Worm (Caenorhabditis elegans): ENCODE results near the gene T01H3.2.

T01H3.2 gene

ce11 chrII:7887295-7887694 is 9.5 kb upstream of the T01H3.2 start (continued):
- TF ChIP-seq isw-1 (GFP tag; IDR thresholded peaks at IDR 0.05) (no peak), nhr-90 (tag; optimal IDR thresholded peaks at IDR 0.05; ENCODE audit: poor library complexity) (no peak), ztf-4 (tag; optimal IDR thresholded peaks at IDR 0.05) (peak; percentile 46), ceh-90 (tag; optimal IDR thresholded peaks at IDR 0.05) (no peak), lsy-2 (tag; optimal IDR thresholded peaks at IDR 0.05) (peak; percentile 43 to 68), nhr-28 (tag; optimal IDR thresholded peaks at IDR 0.05) (no peak), nhr-11 (tag; optimal IDR thresholded peaks at IDR 0.05) (peak; percentile 42), ceh-8 (GFP tag; optimal IDR thresholded peaks at IDR 0.05) (no peak), ceh-63 (GFP tag; optimal IDR thresholded peaks at IDR 0.05) (no peak), pax-3 (tag; optimal IDR thresholded peaks at IDR 0.05) (peak; percentile 50), lin-39 (tag; optimal IDR thresholded peaks at IDR 0.05) (no peak), ces-1 (GFP tag; optimal IDR thresholded peaks at IDR 0.05) (no peak), nhr-84 (tag; optimal IDR thresholded peaks at IDR 0.05) (no peak), sup-37 (GFP tag; optimal IDR thresholded peaks at IDR 0.05) (no peak), nhr-237 (tag; optimal IDR thresholded peaks at IDR 0.05) (peak; percentile 25), jun-1 (tag; optimal IDR thresholded peaks at IDR 0.05) (peak; percentile 67), hlh-17 (GFP tag; optimal IDR thresholded peaks at IDR 0.05; ENCODE audit: borderline replicate concordance) (no peak), F16B12.6 (tag; optimal IDR thresholded peaks at IDR 0.05) (no peak), fos-1 (tag; optimal IDR thresholded peaks at IDR 0.05) (peak; percentile 67), nhr-47 (tag; optimal IDR thresholded peaks at IDR 0.05) (peak; percentile 70), aha-1 (tag; optimal IDR thresholded peaks at IDR 0.05) (no peak), unc-130 (tag; optimal IDR thresholded peaks at IDR 0.05) (no peak), mdl-1 (tag; optimal IDR thresholded peaks at IDR 0.05) (no peak), vab-15 (tag; optimal IDR thresholded peaks at IDR 0.05) (no peak), lin-35 (GFP tag; optimal IDR thresholded peaks at IDR 0.05) (peak in 1 of 2 experiments; percentile 38), ztf-11 (tag; optimal IDR thresholded peaks at IDR 0.05) (no peak), xbp-1 (tag; optimal IDR thresholded peaks at IDR 0.05) (peak; percentile 31), sptf-1 (tag; optimal IDR thresholded peaks at IDR 0.05) (no peak), hlh-4 (tag; optimal IDR thresholded peaks at IDR 0.05) (no peak), unc-86 (tag; optimal IDR thresholded peaks at IDR 0.05) (no peak), pag-3 (tag; optimal IDR thresholded peaks at IDR 0.05; ENCODE audit: borderline replicate concordance, insufficient read depth) (no peak), lin-14 (GFP tag; optimal IDR thresholded peaks at IDR 0.05) (peak; percentile 86), Y116A8C.19 (tag; optimal IDR thresholded peaks at IDR 0.05; ENCODE audit: borderline replicate concordance) (no peak), nhr-77 (tag; optimal IDR thresholded peaks at IDR 0.05) (no peak), unc-98 (GFP tag; IDR thresholded peaks at IDR 0.05) (no peak), alr-1 (tag; optimal IDR thresholded peaks at IDR 0.05; ENCODE audit: borderline replicate concordance) (no peak), elt-2 (tag; optimal IDR thresholded peaks at IDR 0.05) (no peak), grh-1 (GFP tag; IDR thresholded peaks at IDR 0.05) (no peak), lin-13 (GFP tag; optimal IDR thresholded peaks at IDR 0.05) (no peak), aly-2 (tag; optimal IDR thresholded peaks at IDR 0.05) (no peak), blmp-1 (tag; optimal IDR thresholded peaks at IDR 0.05) (peak; percentile 22), skn-1 (tag; optimal IDR thresholded peaks at IDR 0.05) (peak; percentile 70), dsc-1 (tag; optimal IDR thresholded peaks at IDR 0.05) (peak; percentile 16), nhr-85 (tag) (no peak), ceh-88 (GFP tag; IDR thresholded peaks at IDR 0.05) (no peak), ceh-82 (tag; optimal IDR thresholded peaks at IDR 0.05) (peak in 2 of 3 experiments; percentile 9 to 63), nhr-12 (tag; optimal IDR thresholded peaks at IDR 0.05) (no peak), snpc-4 (tag; optimal IDR thresholded peaks at IDR 0.05) (peak; percentile 28), efl-1 (optimal IDR thresholded peaks at IDR 0.05) (peak; percentile 14 to 37), efl-1 (GFP tag; optimal IDR thresholded peaks at IDR 0.05 in 1 of 2) (no peak), fkh-10 (GFP tag; optimal IDR thresholded peaks at IDR 0.05) (peak; percentile 25), tlp-1 (tag; optimal IDR thresholded peaks at IDR 0.05) (no peak), egl-13 (tag; optimal IDR thresholded peaks at IDR 0.05) (no peak), tbx-2 (tag; optimal IDR thresholded peaks at IDR 0.05) (no peak)

Measured in whole organism, L1 larva.